Fruit fly (Drosophila melanogaster) whole organism, embryonic: ENCODE measurements around the gene Ir68b.

Source experiments
- Atf-2 ChIP-seq: fragments of 200-800 bp; sonication (Bioruptor generic); optimal IDR thresholded peaks from 2 replicates; lab custom pipeline; 2016; ENCODE audit warnings: missing biosample characterization, missing genetic modification characterization
- B-H1 ChIP-seq: fragments of 200-800 bp; sonication (Bioruptor generic); IDR thresholded peaks from 3 replicates; pipeline ENCODE4 v1.3.6; 2022; ENCODE audit warnings: missing biosample characterization, missing genetic modification characterization
- Bdp1 ChIP-seq: fragments of 200-800 bp; sonication (Bioruptor generic); optimal IDR thresholded peaks from 3 replicates; lab custom pipeline; 2016; ENCODE audit warnings: missing biosample characterization, missing genetic modification characterization
- CG10147 ChIP-seq: fragments of 200-800 bp; sonication (Bioruptor generic); optimal IDR thresholded peaks from 2 replicates; lab custom pipeline; 2019; ENCODE audit warnings: missing biosample characterization, mild to moderate bottlenecking, missing genetic modification characterization, moderate library complexity
- CG10959 ChIP-seq: fragments of 200-800 bp; sonication (Bioruptor generic); IDR thresholded peaks from 2 replicates; pipeline ENCODE4 v1.3.6; 2022; ENCODE audit warnings: missing biosample characterization, missing genetic modification characterization
- CG13424 ChIP-seq: fragments of 200-800 bp; sonication (Bioruptor generic); optimal IDR thresholded peaks from 2 replicates; lab custom pipeline; 2019; ENCODE audit warnings: missing biosample characterization, mild to moderate bottlenecking, missing genetic modification characterization, moderate library complexity
- CG14441 ChIP-seq: fragments of 200-800 bp; sonication (Bioruptor generic); IDR thresholded peaks from 2 replicates; pipeline ENCODE4 v1.3.6; 2022; ENCODE audit warnings: missing biosample characterization, missing genetic modification characterization
- CG1647 ChIP-seq: fragments of 200-800 bp; sonication (Bioruptor generic); optimal IDR thresholded peaks from 3 replicates; lab custom pipeline; 2016; ENCODE audit warnings: missing biosample characterization, missing genetic modification characterization
- CG17912 ChIP-seq: fragments of 200-800 bp; sonication (Bioruptor generic); optimal IDR thresholded peaks from 2 replicates; lab custom pipeline; 2018; ENCODE audit warnings: missing biosample characterization, mild to moderate bottlenecking, missing genetic modification characterization
- CG2120 ChIP-seq: fragments of 200-800 bp; sonication (Bioruptor generic); optimal IDR thresholded peaks from 3 replicates; lab custom pipeline; 2016; ENCODE audit warnings: missing biosample characterization, missing genetic modification characterization
- CG2875 ChIP-seq: fragments of 200-800 bp; sonication (Bioruptor generic); optimal IDR thresholded peaks from 2 replicates; lab custom pipeline; 2017; ENCODE audit warnings: missing biosample characterization, mild to moderate bottlenecking, missing genetic modification characterization, missing genetic modification reagents
- CG3163 ChIP-seq: fragments of 200-800 bp; sonication (Bioruptor generic); optimal IDR thresholded peaks from 3 replicates; lab custom pipeline; 2016; ENCODE audit warnings: missing biosample characterization, missing genetic modification characterization
- CG3407 ChIP-seq: fragments of 200-800 bp; sonication (Bioruptor generic); optimal IDR thresholded peaks from 2 replicates; lab custom pipeline; 2018; ENCODE audit warnings: missing biosample characterization, mild to moderate bottlenecking, missing genetic modification characterization
- CG3726 ChIP-seq: fragments of 200-800 bp; sonication (Bioruptor generic); IDR thresholded peaks from 3 replicates; pipeline ENCODE4, ENCODE4 v1.3.6; 2022; ENCODE audit warnings: missing biosample characterization, missing genetic modification characterization
- CG4424 ChIP-seq: fragments of 200-800 bp; sonication (Bioruptor generic); optimal IDR thresholded peaks from 3 replicates; lab custom pipeline; 2016; ENCODE audit warnings: missing biosample characterization, missing genetic modification characterization
- CG6272 ChIP-seq: fragments of 200-800 bp; sonication (Bioruptor generic); IDR thresholded peaks from 2 replicates; pipeline ENCODE4 v1.3.6; 2022; ENCODE audit warnings: missing biosample characterization, missing genetic modification characterization
- CG7271 ChIP-seq: fragments of 200-800 bp; sonication (Bioruptor generic); optimal IDR thresholded peaks from 2 replicates; lab custom pipeline; 2018; ENCODE audit warnings: missing biosample characterization, mild to moderate bottlenecking, missing genetic modification characterization, moderate library complexity
- CG7372 ChIP-seq: fragments of 200-800 bp; sonication (Bioruptor generic); IDR thresholded peaks from 2 replicates; pipeline ENCODE4 v1.3.6; 2022; ENCODE audit warnings: missing biosample characterization, missing genetic modification characterization
- CG7786 ChIP-seq: fragments of 200-800 bp; sonication (Bioruptor generic); optimal IDR thresholded peaks from 2 replicates; lab custom pipeline; 2016; ENCODE audit warnings: missing biosample characterization, missing genetic modification characterization
- CG7928 ChIP-seq: fragments of 200-800 bp; sonication (Bioruptor generic); optimal IDR thresholded peaks from 2 replicates; lab custom pipeline; 2017; ENCODE audit warnings: missing biosample characterization, mild to moderate bottlenecking, missing genetic modification characterization
- CG8359 ChIP-seq: fragments of 200-800 bp; sonication (Bioruptor generic); optimal IDR thresholded peaks from 2 replicates; lab custom pipeline; 2017; ENCODE audit warnings: missing biosample characterization, mild to moderate bottlenecking, missing genetic modification characterization, borderline replicate concordance
- CG9727 ChIP-seq: fragments of 200-800 bp; sonication (Bioruptor generic); optimal IDR thresholded peaks from 3 replicates; lab custom pipeline; 2017; ENCODE audit warnings: missing biosample characterization, mild to moderate bottlenecking, missing genetic modification characterization
- CG9817 ChIP-seq: fragments of 200-800 bp; sonication (Bioruptor generic); optimal IDR thresholded peaks from 2 replicates; lab custom pipeline; 2018; ENCODE audit warnings: missing biosample characterization, mild to moderate bottlenecking, missing genetic modification characterization, moderate library complexity
- Chrac-16 ChIP-seq: fragments of 200-800 bp; sonication (Bioruptor generic); optimal IDR thresholded peaks from 3 replicates; lab custom pipeline; 2016; ENCODE audit warnings: missing biosample characterization, missing genetic modification characterization
- D ChIP-seq, 2 experiments: fragments of 200-800 bp in 1 of 2; fragments of >200 bp in 1 of 2; sonication (Bioruptor generic) in 1 of 2; optimal IDR thresholded peaks; 2 replicates in 1 of 2; 3 replicates in 1 of 2; lab custom pipeline; 2017; ENCODE audit warnings: mild to moderate bottlenecking in 1 of 2, missing biosample characterization in 1 of 2, missing genetic modification characterization in 1 of 2, missing genetic modification reagents in 1 of 2
- Doc2 ChIP-seq: fragments of 200-800 bp; sonication (Bioruptor generic); IDR thresholded peaks from 2 replicates; pipeline ENCODE4 v1.3.6; 2022; ENCODE audit warnings: missing biosample characterization, missing genetic modification characterization
- Elba2 ChIP-seq: fragments of 200-800 bp; sonication (Bioruptor generic); optimal IDR thresholded peaks from 3 replicates; lab custom pipeline; 2016; ENCODE audit warnings: missing biosample characterization, missing genetic modification characterization
- Ets97D ChIP-seq: fragments of 200-800 bp; sonication (Bioruptor generic); optimal IDR thresholded peaks from 3 replicates; lab custom pipeline; 2016; ENCODE audit warnings: missing biosample characterization, missing genetic modification characterization
- HLHmδ ChIP-seq: fragments of 200-800 bp; sonication (Bioruptor generic); optimal IDR thresholded peaks from 2 replicates; lab custom pipeline; 2018; ENCODE audit warnings: missing biosample characterization, mild to moderate bottlenecking, missing genetic modification characterization, moderate library complexity
- Hey ChIP-seq: fragments of 200-800 bp; sonication (Bioruptor generic); optimal IDR thresholded peaks from 3 replicates; lab custom pipeline; 2018; ENCODE audit warnings: missing biosample characterization, mild to moderate bottlenecking, missing genetic modification characterization
- HmgD ChIP-seq: fragments of 200-800 bp; sonication (Bioruptor generic); optimal IDR thresholded peaks from 3 replicates; lab custom pipeline; 2016; ENCODE audit warnings: missing biosample characterization, missing genetic modification characterization
- Hr78 ChIP-seq, 2 experiments: fragments of 200-800 bp in 1 of 2; fragments of >200 bp in 1 of 2; sonication (Bioruptor generic) in 1 of 2; optimal IDR thresholded peaks; 2 replicates each; lab custom pipeline; 2017 to 2019; ENCODE audit warnings: missing biosample characterization in 2 of 2, missing genetic modification characterization in 2 of 2, mild to moderate bottlenecking in 1 of 2, moderate library complexity in 1 of 2
- Nf-YA ChIP-seq: fragments of 200-800 bp; sonication (Bioruptor generic); IDR thresholded peaks from 2 replicates; pipeline ENCODE4 v1.3.6; 2022; ENCODE audit warnings: missing biosample characterization, missing genetic modification characterization
- Spps ChIP-seq: fragments of 200-800 bp; sonication (Bioruptor generic); optimal IDR thresholded peaks from 2 replicates; lab custom pipeline; 2018; ENCODE audit warnings: missing biosample characterization, mild to moderate bottlenecking, missing genetic modification characterization
- ara ChIP-seq: fragments of 200-800 bp; sonication (Bioruptor generic); IDR thresholded peaks from 2 replicates; pipeline ENCODE4 v1.3.6; 2022; ENCODE audit warnings: missing biosample characterization, missing genetic modification characterization
- ase ChIP-seq: fragments of 200-800 bp; sonication (Bioruptor generic); IDR thresholded peaks from 3 replicates; pipeline ENCODE4 v1.3.6; 2022; ENCODE audit warnings: missing biosample characterization, missing genetic modification characterization
- cg ChIP-seq: fragments of 200-800 bp; sonication (Bioruptor generic); optimal IDR thresholded peaks from 3 replicates; lab custom pipeline; 2019; ENCODE audit warnings: missing biosample characterization, mild to moderate bottlenecking, missing genetic modification characterization, moderate library complexity
- dm ChIP-seq: fragments of 200-800 bp; sonication (Bioruptor generic); optimal IDR thresholded peaks from 3 replicates; lab custom pipeline; 2016; ENCODE audit warnings: missing biosample characterization, missing genetic modification characterization
- fd102C ChIP-seq: fragments of 200-800 bp; sonication (Bioruptor generic); optimal IDR thresholded peaks from 2 replicates; lab custom pipeline; 2018; ENCODE audit warnings: missing biosample characterization, mild to moderate bottlenecking, missing genetic modification characterization, moderate library complexity
- grn ChIP-seq: fragments of 200-800 bp; sonication (Bioruptor generic); optimal IDR thresholded peaks from 3 replicates; lab custom pipeline; 2017; ENCODE audit warnings: missing biosample characterization, missing genetic modification characterization
- inv ChIP-seq: fragments of 200-800 bp; sonication (Bioruptor generic); IDR thresholded peaks from 2 replicates; pipeline ENCODE4 v1.3.6; 2022; ENCODE audit warnings: missing biosample characterization, missing genetic modification characterization; ENCODE audit not compliant: partially characterized antibody
- nerfin-1 ChIP-seq: fragments of 200-800 bp; sonication (Bioruptor generic); optimal IDR thresholded peaks from 3 replicates; lab custom pipeline; 2019; ENCODE audit warnings: missing biosample characterization, mild to moderate bottlenecking, missing genetic modification characterization, moderate library complexity
- otp ChIP-seq: fragments of 200-800 bp; sonication (Bioruptor generic); IDR thresholded peaks from 3 replicates; pipeline ENCODE4, ENCODE4 v1.3.6; 2022; ENCODE audit warnings: missing biosample characterization, missing genetic modification characterization
- pros ChIP-seq: fragments of 200-800 bp; sonication (Bioruptor generic); optimal IDR thresholded peaks from 3 replicates; lab custom pipeline; 2019; ENCODE audit warnings: missing biosample characterization, mild to moderate bottlenecking, missing genetic modification characterization, moderate library complexity
- pzg ChIP-seq: fragments of 200-800 bp; sonication (Bioruptor generic); optimal IDR thresholded peaks from 3 replicates; lab custom pipeline; 2018; ENCODE audit warnings: missing biosample characterization, mild to moderate bottlenecking, missing genetic modification characterization, moderate library complexity
- sd ChIP-seq: fragments of 200-800 bp; sonication (Bioruptor generic); optimal IDR thresholded peaks from 3 replicates; lab custom pipeline; 2018; ENCODE audit warnings: missing biosample characterization, mild to moderate bottlenecking, missing genetic modification characterization, moderate library complexity
- toy ChIP-seq: fragments of 200-800 bp; sonication (Bioruptor generic); IDR thresholded peaks from 2 replicates; pipeline ENCODE4 v1.3.6; 2022; ENCODE audit warnings: missing biosample characterization, missing genetic modification characterization
- z ChIP-seq: fragments of 200-800 bp; sonication (Bioruptor generic); IDR thresholded peaks from 3 replicates; pipeline ENCODE4 v1.3.6; 2022; ENCODE audit warnings: missing biosample characterization, missing genetic modification characterization

The Ir68b gene

dm6 chr3L:12081679-12082520 lies 45.3 kb downstream of the Ir68b start, which contains the start of gene Sema5c (continued):
- TF ChIP-seq ase (GFP tag; lab: Robert Waterston, UW) (peak; percentile 50; the same call in 1 of the 3 replicates), CG13424 (tag; lab: Kevin White, UChicago) (peak; percentile 74), pzg (GFP tag; lab: Kevin White, UChicago) (no peak), CG1647 (GFP tag; lab: Kevin White, UChicago) (peak; percentile 31), CG3407 (GFP tag; lab: Kevin White, UChicago) (peak; percentile 10), Elba2 (no peak), inv (GFP tag; lab: Robert Waterston, UW) (no peak), Atf-2 (GFP tag; lab: Kevin White, UChicago) (peak; percentile 33), B-H1 (GFP tag; lab: Robert Waterston, UW) (no peak; the same call in 2 of the 3 replicates), CG4424 (GFP tag; lab: Kevin White, UChicago) (peak; percentile 74), sd (peak; percentile 1), HLHmδ (peak; percentile 55), CG10959 (GFP tag; lab: Robert Waterston, UW) (no peak; the same call in 1 of the 2 replicates), dm (GFP tag; lab: Kevin White, UChicago) (no peak), otp (GFP tag; lab: Robert Waterston, UW) (0 out of 3 replicates have a peak, but pooled peaks have one; percentile 25), cg (peak; percentile 14), CG9817 (tag; lab: Kevin White, UChicago) (peak; percentile 35), CG7786 (no peak), CG3163 (GFP tag; lab: Kevin White, UChicago) (peak; percentile 88), Hr78 (GFP tag; optimal IDR thresholded peaks at IDR 0.05; lab: Kevin White, UChicago) (no peak), CG6272 (GFP tag; lab: Robert Waterston, UW) (0 out of 2 replicates have a peak, but pooled peaks have one; percentile 17), grn (GFP tag; lab: Kevin White, UChicago) (peak; percentile 87), Hey (tag; lab: Kevin White, UChicago) (peak; percentile 2), CG10147 (GFP tag; lab: Kevin White, UChicago) (peak; percentile 72), pros (peak; percentile 52), CG7928 (GFP tag; lab: Kevin White, UChicago) (no peak), CG3726 (GFP tag; lab: Robert Waterston, UW) (no peak), Spps (tag; lab: Kevin White, UChicago) (peak; percentile 53), Chrac-16 (GFP tag; lab: Kevin White, UChicago) (peak; percentile 52), ara (GFP tag; lab: Robert Waterston, UW) (no peak; the same call in 1 of the 2 replicates), CG8359 (peak; percentile 34), CG14441 (GFP tag; lab: Robert Waterston, UW) (peak; percentile 56), Nf-YA (GFP tag; lab: Robert Waterston, UW) (no peak), HmgD (GFP tag; lab: Kevin White, UChicago) (no peak), D (optimal IDR thresholded peaks at IDR 0.05; lab: Kevin White, UChicago) (no peak), D (GFP tag; optimal IDR thresholded peaks at IDR 0.05; lab: Kevin White, UChicago) (peak; percentile 75), z (GFP tag; lab: Robert Waterston, UW) (0 out of 3 replicates have a peak, but pooled peaks have one; percentile 51), Doc2 (no peak), CG9727 (GFP tag; lab: Kevin White, UChicago) (peak; percentile 92), toy (no peak; the same call in 1 of the 2 replicates), CG7271 (tag; lab: Kevin White, UChicago) (no peak), Bdp1 (GFP tag; lab: Kevin White, UChicago) (no peak), fd102C (GFP tag; lab: Kevin White, UChicago) (no peak), CG2120 (GFP tag; lab: Kevin White, UChicago) (peak; percentile 47), Ets97D (GFP tag; lab: Kevin White, UChicago) (no peak), CG17912 (GFP tag; lab: Kevin White, UChicago) (no peak), nerfin-1 (tag; lab: Kevin White, UChicago) (peak; percentile 42), CG7372 (GFP tag; lab: Robert Waterston, UW) (no peak), CG2875 (GFP tag; lab: Kevin White, UChicago) (peak; percentile 50)
